Worm (Caenorhabditis elegans) whole organism, mixed stage, embryonic: Measurements from ENCODE around the gene C29E4.12.
A peak's percentile ranks its signal among the peaks of the same experiment; 100 is the strongest.

ENCODE experiments used
- M03D4.4 ChIP-seq: sonication (generic microtip); optimal IDR thresholded peaks from 2 replicates; lab custom pipeline; 2017; ENCODE audit warnings: mild to moderate bottlenecking, missing genetic modification characterization, missing compliant biosample characterization
- blmp-1 ChIP-seq: fragments of 150-350 bp; optimal IDR thresholded peaks from 2 replicates; lab custom pipeline; 2014; ENCODE audit warnings: missing biosample characterization, missing genetic modification characterization
- ceh-39 ChIP-seq: fragments of 150-350 bp; optimal IDR thresholded peaks from 2 replicates; lab custom pipeline; 2014; ENCODE audit warnings: missing biosample characterization, missing genetic modification characterization
- ceh-83 ChIP-seq: fragments of 200-800 bp; sonication (Bioruptor generic); optimal IDR thresholded peaks from 2 replicates; lab custom pipeline; 2018; ENCODE audit warnings: mild to moderate bottlenecking, missing genetic modification characterization, missing compliant biosample characterization
- ces-1 ChIP-seq: fragments of 150-350 bp; optimal IDR thresholded peaks from 2 replicates; lab custom pipeline; 2014; ENCODE audit warnings: missing biosample characterization, missing genetic modification reagents, missing genetic modification characterization
- cnd-1 ChIP-seq: fragments of 200-800 bp; sonication (Bioruptor generic); optimal IDR thresholded peaks from 2 replicates; lab custom pipeline; 2018; ENCODE audit warnings: mild to moderate bottlenecking, missing genetic modification characterization, missing compliant biosample characterization
- drap-1 ChIP-seq: fragments of 200-800 bp; sonication (Bioruptor generic); optimal IDR thresholded peaks from 3 replicates; lab custom pipeline; 2018; ENCODE audit warnings: mild to moderate bottlenecking, missing genetic modification characterization, missing compliant biosample characterization
- elt-1 ChIP-seq: sonication (generic microtip); optimal IDR thresholded peaks from 2 replicates; lab custom pipeline; 2017; ENCODE audit warnings: missing genetic modification characterization, mild to moderate bottlenecking, missing compliant biosample characterization, antibody characterized with exemption, moderate library complexity, borderline replicate concordance; ENCODE audit not compliant: insufficient read depth
- flh-1 ChIP-seq: fragments of 200-800 bp; sonication (Bioruptor generic); optimal IDR thresholded peaks from 2 replicates; lab custom pipeline; 2018; ENCODE audit warnings: mild to moderate bottlenecking, missing genetic modification characterization, moderate library complexity, missing compliant biosample characterization
- ham-2 ChIP-seq: fragments of 200-800 bp; sonication (Bioruptor generic); optimal IDR thresholded peaks from 2 replicates; lab custom pipeline; 2018; ENCODE audit warnings: mild to moderate bottlenecking, missing genetic modification characterization, missing compliant biosample characterization
- hlh-1 ChIP-seq: fragments of 150-350 bp; optimal IDR thresholded peaks from 2 replicates; lab custom pipeline; 2014; ENCODE audit warnings: missing biosample characterization, missing genetic modification reagents, missing genetic modification characterization
- lin-13 ChIP-seq: fragments of 150-350 bp; optimal IDR thresholded peaks from 2 replicates; lab custom pipeline; 2014; ENCODE audit warnings: missing biosample characterization, missing genetic modification characterization
- lin-32 ChIP-seq: fragments of 200-800 bp; sonication (Bioruptor generic); optimal IDR thresholded peaks from 2 replicates; lab custom pipeline; 2018; ENCODE audit warnings: mild to moderate bottlenecking, missing genetic modification characterization, missing compliant biosample characterization
- lsy-2 ChIP-seq: fragments of 150-350 bp; optimal IDR thresholded peaks from 2 replicates; lab custom pipeline; 2014; ENCODE audit warnings: missing biosample characterization, missing genetic modification characterization
- mab-5 ChIP-seq: fragments of 150-350 bp; optimal IDR thresholded peaks from 2 replicates; lab custom pipeline; 2014; ENCODE audit warnings: missing biosample characterization, missing genetic modification characterization
- mep-1 ChIP-seq: fragments of 150-350 bp; optimal IDR thresholded peaks from 2 replicates; lab custom pipeline; 2017; ENCODE audit warnings: missing biosample characterization, missing genetic modification reagents, missing genetic modification characterization, inconsistent platforms
- mls-2 ChIP-seq: sonication (generic microtip); optimal IDR thresholded peaks from 2 replicates; lab custom pipeline; 2016; ENCODE audit warnings: mild to moderate bottlenecking, missing genetic modification characterization, moderate library complexity, missing compliant biosample characterization
- nhr-12 ChIP-seq: fragments of 150-350 bp; optimal IDR thresholded peaks from 2 replicates; lab custom pipeline; 2014; ENCODE audit warnings: missing biosample characterization, missing genetic modification characterization
- nhr-2 ChIP-seq: fragments of 150-350 bp; optimal IDR thresholded peaks from 2 replicates; lab custom pipeline; 2014; ENCODE audit warnings: missing biosample characterization, missing genetic modification characterization
- nhr-237 ChIP-seq: fragments of 150-350 bp; optimal IDR thresholded peaks from 2 replicates; lab custom pipeline; 2014; ENCODE audit warnings: missing biosample characterization, missing genetic modification characterization
- nhr-28 ChIP-seq: fragments of 150-350 bp; optimal IDR thresholded peaks from 2 replicates; lab custom pipeline; 2014; ENCODE audit warnings: missing biosample characterization, missing genetic modification characterization
- nhr-76 ChIP-seq: sonication (generic microtip); optimal IDR thresholded peaks from 2 replicates; lab custom pipeline; 2017; ENCODE audit warnings: missing biosample characterization, missing genetic modification characterization
- pha-4 ChIP-seq: fragments of 150-350 bp; optimal IDR thresholded peaks from 2 replicates; lab custom pipeline; 2018; ENCODE audit warnings: missing biosample characterization, missing genetic modification reagents, missing genetic modification characterization
- sem-2 ChIP-seq: fragments of 200-800 bp; sonication (Bioruptor generic); optimal IDR thresholded peaks from 2 replicates; lab custom pipeline; 2018; ENCODE audit warnings: mild to moderate bottlenecking, missing genetic modification characterization, missing compliant biosample characterization
- tbx-8 ChIP-seq: fragments of 200-800 bp; sonication (Bioruptor generic); optimal IDR thresholded peaks from 2 replicates; lab custom pipeline; 2018; ENCODE audit warnings: mild to moderate bottlenecking, missing genetic modification characterization, moderate library complexity, missing compliant biosample characterization
- unc-120 ChIP-seq: sonication (generic microtip); optimal IDR thresholded peaks from 2 replicates; lab custom pipeline; 2017; ENCODE audit warnings: missing genetic modification characterization, missing compliant biosample characterization; ENCODE audit not compliant: poor library complexity, severe bottlenecking
- unc-39 ChIP-seq: fragments of 150-350 bp; optimal IDR thresholded peaks from 2 replicates; lab custom pipeline; 2014; ENCODE audit warnings: missing biosample characterization, missing genetic modification characterization
- unc-62 ChIP-seq: fragments of 150-350 bp; optimal IDR thresholded peaks from 2 replicates; lab custom pipeline; 2014; ENCODE audit warnings: missing biosample characterization, missing genetic modification reagents, missing genetic modification characterization
- zip-8 ChIP-seq: fragments of 150-350 bp; optimal IDR thresholded peaks from 2 replicates; lab custom pipeline; 2014; ENCODE audit warnings: missing biosample characterization, missing genetic modification characterization
- ztf-11 ChIP-seq: fragments of 150-350 bp; optimal IDR thresholded peaks from 2 replicates; lab custom pipeline; 2014; ENCODE audit warnings: missing biosample characterization, missing genetic modification characterization

The C29E4.12 gene

DNA sequence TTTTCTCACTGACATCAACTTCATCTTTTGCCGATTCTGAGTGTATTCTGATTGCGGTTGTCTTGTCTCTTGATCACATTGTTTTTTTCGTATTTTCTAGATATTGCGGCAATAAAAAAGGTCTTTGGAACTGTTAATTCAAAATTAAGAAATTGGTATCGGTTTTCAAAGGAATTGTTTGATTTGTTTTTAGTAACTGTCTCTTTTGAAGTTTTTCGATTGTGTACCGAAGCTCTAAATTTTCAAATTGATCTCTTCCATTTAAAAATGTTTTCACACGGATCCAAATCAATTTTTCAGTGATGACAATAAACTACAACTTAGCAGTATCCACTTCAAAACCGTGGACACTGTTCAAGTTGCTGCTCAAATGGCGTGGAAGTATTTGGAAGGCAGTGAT is 40.2 kb upstream of the C29E4.12 start, which contains the start of gene best-24:
best-24 (plus strand) TSS at position 301 of the 400 bp plus-strand sequence.
- no peak for TF ChIP-seq lin-13 (tag; lab: Kevin White, UChicago)

DNA sequence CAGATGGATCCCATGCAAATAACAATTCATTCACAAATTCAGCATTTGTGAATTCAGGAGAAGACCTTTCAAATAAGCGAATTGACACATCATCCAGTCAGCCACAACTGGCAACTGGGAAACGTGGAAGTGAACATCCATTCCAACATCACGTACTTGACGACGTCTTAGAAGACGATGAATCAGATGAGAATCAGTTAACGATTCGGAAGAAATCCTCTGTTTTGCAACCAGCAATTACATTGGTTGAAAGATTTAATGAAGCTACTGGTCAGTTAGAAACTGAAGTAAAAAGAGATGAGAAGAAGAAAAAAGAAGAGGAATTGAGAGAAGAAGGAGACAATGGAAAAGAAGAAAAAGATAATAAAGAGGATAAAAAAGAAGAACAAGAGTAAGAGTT is 37.5 kb upstream of the C29E4.12 start:
- TF ChIP-seq nhr-12 (tag; lab: Kevin White, UChicago) (no peak), ceh-83 (GFP tag; lab: Kevin White, UChicago) (no peak), nhr-2 (no peak), nhr-237 (tag; lab: Kevin White, UChicago) (no peak), lin-13 (tag; lab: Kevin White, UChicago) (no peak), ham-2 (no peak), cnd-1 (tag; lab: Kevin White, UChicago) (no peak), ces-1 (GFP tag; lab: Kevin White, UChicago) (no peak), ceh-39 (tag; lab: Kevin White, UChicago) (no peak)

DNA sequence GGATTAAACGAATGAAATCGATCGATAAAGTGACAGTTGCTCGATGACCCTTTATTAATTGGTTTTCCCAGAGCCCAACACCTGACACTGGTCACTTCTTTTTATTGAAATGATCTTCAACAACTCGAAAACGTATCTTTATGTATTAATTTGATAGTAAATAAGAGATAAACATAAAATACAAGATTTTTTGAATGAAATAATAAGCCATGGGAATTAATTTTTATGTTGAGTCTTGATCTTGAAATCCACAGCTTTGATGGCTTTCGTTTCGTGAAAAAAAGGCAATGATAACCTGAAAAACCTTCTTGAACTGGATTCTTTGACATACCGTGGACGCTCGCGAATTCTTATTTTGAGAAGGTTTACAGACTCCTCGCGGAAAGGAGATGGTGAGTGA is 33.4 kb upstream of the C29E4.12 start, which contains the start of gene pcp-5:
pcp-5 (minus strand) TSS at position 101 of the 400 bp plus-strand sequence.
- TF ChIP-seq M03D4.4 (tag; lab: Kevin White, UChicago) (no peak), mab-5 (tag; lab: Kevin White, UChicago) (no peak), sem-2 (GFP tag; lab: Kevin White, UChicago) (no peak), unc-62 (GFP tag; lab: Kevin White, UChicago) (peak; percentile 28), lin-32 (no peak), nhr-237 (tag; lab: Kevin White, UChicago) (no peak), mls-2 (no peak), nhr-28 (no peak), flh-1 (no peak), unc-120 (tag; lab: Kevin White, UChicago) (no peak), unc-39 (no peak), zip-8 (tag; lab: Kevin White, UChicago) (no peak), nhr-76 (tag; lab: Kevin White, UChicago) (no peak), ham-2 (no peak), lsy-2 (tag; lab: Kevin White, UChicago) (no peak), ceh-83 (GFP tag; lab: Kevin White, UChicago) (no peak), hlh-1 (tag; lab: Kevin White, UChicago) (peak; percentile 83), pha-4 (no peak), drap-1 (GFP tag; lab: Kevin White, UChicago) (no peak), ceh-39 (tag; lab: Kevin White, UChicago) (peak; percentile 45), ztf-11 (tag; lab: Kevin White, UChicago) (no peak)

DNA sequence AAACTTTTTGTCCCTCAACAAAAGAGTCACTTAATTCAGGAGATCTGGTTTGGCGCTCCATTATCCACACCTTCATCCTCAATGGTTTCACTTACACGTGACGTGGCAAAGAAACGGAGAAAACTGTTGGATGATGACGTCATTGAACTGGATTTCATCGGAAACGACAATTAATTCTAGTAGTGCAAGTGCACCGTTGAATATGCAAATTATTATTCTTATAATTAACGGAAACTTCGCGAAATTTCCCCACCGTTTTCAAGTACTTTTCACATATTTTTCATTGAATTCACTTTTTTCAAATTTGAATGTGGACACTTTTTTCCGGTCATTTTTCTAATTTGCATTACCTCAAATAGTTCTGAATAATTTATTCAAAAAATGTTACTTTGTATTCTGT is 31.7 kb upstream of the C29E4.12 start, which contains the start of gene ZK688.1:
ZK688.1 (plus strand) TSS at position 301 of the 400 bp plus-strand sequence.
- TF ChIP-seq pha-4 (no peak), lin-32 (no peak), blmp-1 (no peak), ham-2 (no peak), ceh-83 (GFP tag; lab: Kevin White, UChicago) (no peak)

DNA sequence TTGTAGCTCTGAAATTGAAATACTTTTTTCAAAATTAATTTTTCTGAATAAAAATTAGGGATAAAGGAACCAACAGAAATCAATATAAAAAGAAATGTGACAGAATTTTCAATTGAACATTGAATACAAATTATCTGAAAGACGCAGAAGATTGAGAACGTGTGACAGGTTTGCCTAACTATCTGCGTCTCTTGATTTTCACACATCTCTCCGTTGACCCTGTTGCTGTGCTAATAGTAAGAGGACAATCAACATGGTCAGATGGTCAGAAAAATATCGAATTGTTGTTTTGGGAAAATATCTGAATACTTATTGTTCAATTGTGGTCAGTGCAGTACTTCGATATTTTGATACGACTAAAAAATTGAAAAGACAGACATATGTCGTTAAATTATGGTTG is 29.3 kb upstream of the C29E4.12 start, which contains the start of gene ZK688.7:
ZK688.7 (minus strand) TSS at position 14 of the 400 bp plus-strand sequence.
- TF ChIP-seq ceh-39 (tag; lab: Kevin White, UChicago) (peak; percentile 61), nhr-76 (tag; lab: Kevin White, UChicago) (no peak), M03D4.4 (tag; lab: Kevin White, UChicago) (no peak), sem-2 (GFP tag; lab: Kevin White, UChicago) (no peak), unc-62 (GFP tag; lab: Kevin White, UChicago) (peak; percentile 12), flh-1 (no peak), unc-120 (tag; lab: Kevin White, UChicago) (no peak), tbx-8 (GFP tag; lab: Kevin White, UChicago) (no peak), zip-8 (tag; lab: Kevin White, UChicago) (no peak), nhr-2 (peak; percentile 51), nhr-12 (tag; lab: Kevin White, UChicago) (no peak), elt-1 (tag; lab: Kevin White, UChicago) (no peak), nhr-237 (tag; lab: Kevin White, UChicago) (no peak), mep-1 (tag; lab: Kevin White, UChicago) (no peak), nhr-28 (no peak), drap-1 (GFP tag; lab: Kevin White, UChicago) (no peak)
- TF ChIP-seq, all 35 proteins: peak for 3
